Worm (Caenorhabditis elegans) whole organism, L1 larva: ENCODE results near the gene Y57A10C.9.

ENCODE experiments used
- nhr-84 ChIP-seq: sonication (generic microtip); optimal IDR thresholded peaks from 2 replicates; lab custom pipeline; 2017; ENCODE audit warnings: missing biosample characterization, missing genetic modification characterization
- snpc-4 ChIP-seq: fragments of 150-350 bp; optimal IDR thresholded peaks from 2 replicates; lab custom pipeline; 2014; ENCODE audit warnings: missing biosample characterization, missing genetic modification characterization

DNA sequence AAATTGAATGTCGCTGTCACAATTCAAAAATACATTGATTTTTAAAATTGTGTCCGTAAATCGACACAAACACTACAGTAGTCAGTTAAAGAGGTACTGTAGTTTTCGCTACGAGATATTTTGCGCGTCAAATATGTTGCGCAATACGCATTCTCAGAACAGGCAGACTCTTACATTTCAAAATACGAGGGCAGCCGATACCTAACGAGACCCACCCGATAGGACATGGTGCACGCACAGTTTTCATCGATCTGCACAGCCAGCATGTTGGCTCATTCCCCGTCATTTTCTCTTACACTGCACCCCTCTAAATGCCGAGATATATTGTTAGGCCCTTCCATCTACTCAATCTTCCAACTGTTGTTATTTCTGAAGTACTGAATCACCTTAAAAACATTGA lies 23.9 kb upstream of the Y57A10C.9 start, which contains the start of gene F15A4.2:
- TF ChIP-seq snpc-4 (no peak), nhr-84 (tag; lab: Kevin White, UChicago) (no peak)
